Fruit fly (Drosophila melanogaster) whole organism, prepupa: ENCODE results near the gene CG32071.

Experiments
- CG15336 ChIP-seq: fragments of 200-800 bp; sonication (Bioruptor generic); IDR thresholded peaks from 2 replicates; pipeline ENCODE4 v1.3.6; 2022; ENCODE audit warnings: missing biosample characterization, missing genetic modification characterization
- CG16779 ChIP-seq: fragments of 200-800 bp; sonication (Bioruptor generic); optimal IDR thresholded peaks from 3 replicates; lab custom pipeline; 2017; ENCODE audit warnings: missing biosample characterization, mild to moderate bottlenecking, missing genetic modification characterization
- CG6276 ChIP-seq: fragments of 200-800 bp; sonication (Bioruptor generic); optimal IDR thresholded peaks from 2 replicates; lab custom pipeline; 2017; ENCODE audit warnings: missing biosample characterization, mild to moderate bottlenecking, missing genetic modification characterization
- CG8119 ChIP-seq: fragments of 200-800 bp; sonication (Bioruptor generic); IDR thresholded peaks from 3 replicates; pipeline ENCODE4 v1.3.6; 2022; ENCODE audit warnings: missing biosample characterization, missing genetic modification characterization
- CG8632 ChIP-seq: fragments of 200-800 bp; sonication (Bioruptor generic); optimal IDR thresholded peaks from 3 replicates; lab custom pipeline; 2016; ENCODE audit warnings: missing biosample characterization, missing genetic modification characterization
- Eip93F ChIP-seq: fragments of 200-800 bp; sonication (Bioruptor generic); optimal IDR thresholded peaks from 2 replicates; lab custom pipeline; 2016; ENCODE audit warnings: missing biosample characterization, mild to moderate bottlenecking, missing genetic modification characterization

DNA sequence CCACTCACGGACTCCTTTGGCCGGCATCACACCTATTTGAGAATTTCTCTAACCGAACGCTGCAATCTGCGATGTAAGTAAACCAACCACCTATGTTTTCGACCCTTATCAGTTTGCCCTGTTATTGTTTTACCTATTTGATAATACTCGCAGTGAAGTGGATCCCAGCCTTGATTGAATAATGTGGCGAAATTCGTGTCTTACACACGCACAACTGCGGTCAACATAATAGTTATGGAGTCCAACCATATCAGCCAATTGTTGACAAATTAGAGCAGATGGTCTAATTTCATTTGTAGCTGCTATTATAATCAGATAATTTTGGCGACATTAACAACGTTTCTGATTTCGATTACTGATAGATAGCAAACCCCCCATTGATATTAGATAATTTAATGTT is 32.6 kb downstream of the CG32071 start:
- TF ChIP-seq Eip93F (GFP tag; lab: Kevin White, UChicago) (no peak), CG15336 (GFP tag; lab: Robert Waterston, UW) (no peak), CG16779 (no peak), CG8632 (no peak), CG8119 (no peak), CG6276 (no peak)
